Fruit fly (Drosophila melanogaster) whole organism, embryonic: ENCODE measurements around the gene Ctl1.
A peak's percentile ranks its signal among the peaks of the same experiment; 100 is the strongest.

Experiments
- CG10462 ChIP-seq: fragments of 200-800 bp; sonication (Bioruptor generic); optimal IDR thresholded peaks from 2 replicates; lab custom pipeline; 2016; ENCODE audit warnings: missing biosample characterization, missing genetic modification characterization
- CG11504 ChIP-seq: fragments of 200-800 bp; sonication (Bioruptor generic); optimal IDR thresholded peaks from 3 replicates; lab custom pipeline; 2019; ENCODE audit warnings: missing biosample characterization, mild to moderate bottlenecking, missing genetic modification characterization, moderate library complexity
- CG11560 ChIP-seq: fragments of 200-800 bp; sonication (Bioruptor generic); IDR thresholded peaks from 3 replicates; pipeline ENCODE4 v1.3.6; 2022; ENCODE audit warnings: missing biosample characterization, missing genetic modification characterization
- CG13287 ChIP-seq: fragments of 200-800 bp; sonication (Bioruptor generic); IDR thresholded peaks from 2 replicates; pipeline ENCODE4 v1.3.6; 2022; ENCODE audit warnings: missing biosample characterization, missing genetic modification characterization; ENCODE audit not compliant: partially characterized antibody
- CG15479 ChIP-seq: fragments of 200-800 bp; sonication (Bioruptor generic); optimal IDR thresholded peaks from 3 replicates; lab custom pipeline; 2019; ENCODE audit warnings: missing biosample characterization, mild to moderate bottlenecking, missing genetic modification characterization, moderate library complexity
- CG1603 ChIP-seq: fragments of 200-800 bp; sonication (Bioruptor generic); optimal IDR thresholded peaks from 2 replicates; lab custom pipeline; 2019; ENCODE audit warnings: missing biosample characterization, mild to moderate bottlenecking, missing genetic modification characterization, moderate library complexity
- CG16779 ChIP-seq: fragments of 200-800 bp; sonication (Bioruptor generic); IDR thresholded peaks from 2 replicates; pipeline ENCODE4 v1.3.6; 2022; ENCODE audit warnings: missing biosample characterization, missing genetic modification characterization
- CG17568 ChIP-seq: fragments of 200-800 bp; sonication (Bioruptor generic); optimal IDR thresholded peaks from 2 replicates; lab custom pipeline; 2018; ENCODE audit warnings: missing biosample characterization, mild to moderate bottlenecking, missing genetic modification characterization, moderate library complexity
- CG18011 ChIP-seq: fragments of 200-800 bp; sonication (Bioruptor generic); optimal IDR thresholded peaks from 2 replicates; lab custom pipeline; 2017; ENCODE audit warnings: missing biosample characterization, missing genetic modification characterization, mild to moderate bottlenecking, moderate library complexity, missing genotype
- CG18619 ChIP-seq: fragments of 200-800 bp; sonication (Bioruptor generic); optimal IDR thresholded peaks from 3 replicates; lab custom pipeline; 2017; ENCODE audit warnings: missing biosample characterization, mild to moderate bottlenecking, missing genetic modification characterization
- CG2116 ChIP-seq: fragments of 200-800 bp; sonication (Bioruptor generic); optimal IDR thresholded peaks from 3 replicates; lab custom pipeline; 2018; ENCODE audit warnings: missing biosample characterization, mild to moderate bottlenecking, missing genetic modification characterization
- CG2875 ChIP-seq: fragments of 200-800 bp; sonication (Bioruptor generic); optimal IDR thresholded peaks from 2 replicates; lab custom pipeline; 2017; ENCODE audit warnings: missing biosample characterization, mild to moderate bottlenecking, missing genetic modification characterization, missing genetic modification reagents
- CG31224 ChIP-seq: fragments of 200-800 bp; sonication (Bioruptor generic); IDR thresholded peaks from 2 replicates; pipeline ENCODE4 v1.3.6; 2022; ENCODE audit warnings: missing biosample characterization, missing genetic modification characterization
- CG32772 ChIP-seq: fragments of 200-800 bp; sonication (Bioruptor generic); IDR thresholded peaks from 2 replicates; pipeline ENCODE4 v1.3.6; 2022; ENCODE audit warnings: missing biosample characterization, missing genetic modification characterization
- CG33213 ChIP-seq: fragments of 200-800 bp; sonication (Bioruptor generic); optimal IDR thresholded peaks from 3 replicates; lab custom pipeline; 2016; ENCODE audit warnings: missing biosample characterization, missing genetic modification characterization
- CG3407 ChIP-seq: fragments of 200-800 bp; sonication (Bioruptor generic); optimal IDR thresholded peaks from 2 replicates; lab custom pipeline; 2018; ENCODE audit warnings: missing biosample characterization, mild to moderate bottlenecking, missing genetic modification characterization
- CG34376 ChIP-seq: fragments of 200-800 bp; sonication (Bioruptor generic); optimal IDR thresholded peaks from 2 replicates; lab custom pipeline; 2018; ENCODE audit warnings: missing biosample characterization, mild to moderate bottlenecking, missing genetic modification characterization
- CG9609 ChIP-seq: fragments of 200-800 bp; sonication (Bioruptor generic); optimal IDR thresholded peaks from 3 replicates; lab custom pipeline; 2016; ENCODE audit warnings: missing biosample characterization, missing genetic modification characterization
- CG9797 ChIP-seq: fragments of 200-800 bp; sonication (Bioruptor generic); optimal IDR thresholded peaks from 3 replicates; lab custom pipeline; 2018; ENCODE audit warnings: missing biosample characterization, mild to moderate bottlenecking, missing genetic modification characterization
- Chrac-16 ChIP-seq: fragments of 200-800 bp; sonication (Bioruptor generic); optimal IDR thresholded peaks from 3 replicates; lab custom pipeline; 2016; ENCODE audit warnings: missing biosample characterization, missing genetic modification characterization
- CkIIα-i1 ChIP-seq: fragments of 200-800 bp; sonication (Bioruptor generic); IDR thresholded peaks from 2 replicates; pipeline ENCODE4 v1.3.6; 2022; ENCODE audit warnings: missing biosample characterization, missing genetic modification characterization
- Dref ChIP-seq: fragments of 200-800 bp; sonication (Bioruptor generic); IDR thresholded peaks from 2 replicates; pipeline ENCODE4 v1.3.6; 2022; ENCODE audit warnings: missing biosample characterization, missing genetic modification characterization
- Fer3 ChIP-seq: fragments of 200-800 bp; sonication (Bioruptor generic); optimal IDR thresholded peaks from 2 replicates; lab custom pipeline; 2018; ENCODE audit warnings: missing biosample characterization, mild to moderate bottlenecking, missing genetic modification characterization, moderate library complexity
- GATAe ChIP-seq: fragments of 200-800 bp; sonication (Bioruptor generic); conservative IDR thresholded peaks from 2 replicates; pipeline ENCODE4 v1.3.6; 2022; ENCODE audit warnings: missing biosample characterization, missing genetic modification characterization
- Gug ChIP-seq: fragments of 200-800 bp; sonication (Bioruptor generic); IDR thresholded peaks from 4 replicates; pipeline ENCODE4 v1.3.6; 2022; ENCODE audit warnings: missing biosample characterization, missing genetic modification characterization
- HmgZ ChIP-seq: fragments of 200-800 bp; sonication (Bioruptor generic); optimal IDR thresholded peaks from 2 replicates; lab custom pipeline; 2018; ENCODE audit warnings: missing biosample characterization, mild to moderate bottlenecking, missing genetic modification characterization
- Hr51 ChIP-seq, 2 experiments: fragments of 200-800 bp; sonication (Bioruptor generic); optimal IDR thresholded peaks; 2 replicates in 1 of 2; 3 replicates in 1 of 2; lab custom pipeline; 2016 to 2018; ENCODE audit warnings: missing biosample characterization in 2 of 2, missing genetic modification characterization in 2 of 2, mild to moderate bottlenecking in 1 of 2, moderate library complexity in 1 of 2
- MBD-R2 ChIP-seq: fragments of 200-800 bp; sonication (Bioruptor generic); IDR thresholded peaks from 2 replicates; pipeline ENCODE4 v1.3.6; 2022; ENCODE audit warnings: missing biosample characterization, missing genetic modification characterization
- MESR4 ChIP-seq: fragments of 200-800 bp; sonication (Bioruptor generic); optimal IDR thresholded peaks from 2 replicates; lab custom pipeline; 2018; ENCODE audit warnings: missing biosample characterization, mild to moderate bottlenecking, missing genetic modification characterization, moderate library complexity
- Mad ChIP-seq: fragments of 200-800 bp; sonication (Bioruptor generic); optimal IDR thresholded peaks from 2 replicates; lab custom pipeline; 2016; ENCODE audit warnings: missing biosample characterization, missing genetic modification characterization
- Opbp ChIP-seq: fragments of 200-800 bp; sonication (Bioruptor generic); IDR thresholded peaks from 3 replicates; pipeline ENCODE4 v1.3.6; 2022; ENCODE audit warnings: missing biosample characterization, missing genetic modification characterization; ENCODE audit not compliant: partially characterized antibody
- YL-1 ChIP-seq: fragments of 200-800 bp; sonication (Bioruptor generic); optimal IDR thresholded peaks from 3 replicates; lab custom pipeline; 2017; ENCODE audit warnings: missing biosample characterization, mild to moderate bottlenecking, missing genetic modification characterization
- ara ChIP-seq: fragments of 200-800 bp; sonication (Bioruptor generic); IDR thresholded peaks from 2 replicates; pipeline ENCODE4 v1.3.6; 2022; ENCODE audit warnings: missing biosample characterization, missing genetic modification characterization
- bsh ChIP-seq, 2 experiments: fragments of 200-800 bp; sonication (Bioruptor generic); optimal IDR thresholded peaks; 2 replicates each; lab custom pipeline; 2017 to 2018; ENCODE audit warnings: mild to moderate bottlenecking in 2 of 2, missing biosample characterization in 2 of 2, missing genetic modification characterization in 2 of 2, moderate library complexity in 1 of 2
- da ChIP-seq: fragments of 200-800 bp; sonication (Bioruptor generic); optimal IDR thresholded peaks from 2 replicates; lab custom pipeline; 2016; ENCODE audit warnings: missing biosample characterization, missing genetic modification characterization
- dan ChIP-seq: fragments of 200-800 bp; sonication (Bioruptor generic); IDR thresholded peaks from 2 replicates; pipeline ENCODE4 v1.3.6; 2022; ENCODE audit warnings: missing biosample characterization, missing genetic modification characterization
- ems ChIP-seq: fragments of 200-800 bp; sonication (Bioruptor generic); optimal IDR thresholded peaks from 3 replicates; lab custom pipeline; 2016; ENCODE audit warnings: missing biosample characterization, missing genetic modification characterization
- gem ChIP-seq: fragments of 200-800 bp; sonication (Bioruptor generic); optimal IDR thresholded peaks from 2 replicates; lab custom pipeline; 2019; ENCODE audit warnings: missing biosample characterization, mild to moderate bottlenecking, missing genetic modification characterization, moderate library complexity
- gro ChIP-seq: fragments of 200-800 bp; sonication (Bioruptor generic); optimal IDR thresholded peaks from 2 replicates; lab custom pipeline; 2016; ENCODE audit warnings: missing biosample characterization, missing genetic modification characterization
- hb ChIP-seq: fragments of 200-800 bp; sonication (Bioruptor generic); IDR thresholded peaks from 3 replicates; pipeline ENCODE4 v1.3.6; 2022; ENCODE audit warnings: missing biosample characterization, missing genetic modification characterization; ENCODE audit not compliant: partially characterized antibody
- kah ChIP-seq: fragments of 200-800 bp; sonication (Bioruptor generic); optimal IDR thresholded peaks from 2 replicates; lab custom pipeline; 2018; ENCODE audit warnings: missing biosample characterization, mild to moderate bottlenecking, missing genetic modification characterization
- mam ChIP-seq: fragments of 200-800 bp; sonication (Bioruptor generic); optimal IDR thresholded peaks from 3 replicates; lab custom pipeline; 2016; ENCODE audit warnings: missing biosample characterization, missing genetic modification characterization
- nom ChIP-seq: fragments of 200-800 bp; sonication (Bioruptor generic); optimal IDR thresholded peaks from 2 replicates; lab custom pipeline; 2017; ENCODE audit warnings: missing biosample characterization, missing genetic modification characterization, mild to moderate bottlenecking, moderate library complexity, missing genetic modification reagents
- pan ChIP-seq, 4 experiments: fragments of >200 bp in 3 of 4; fragments of 200-800 bp in 1 of 4; sonication (Bioruptor generic) in 1 of 4; optimal IDR thresholded peaks in 3 of 4; IDR thresholded peaks in 1 of 4; 2 replicates each; pipeline versions ENCODE4 v1.3.6 to Lab custom; 2017 to 2022; ENCODE audit warnings: missing biosample characterization in 2 of 4, missing genetic modification characterization in 2 of 4, mixed read lengths in 1 of 4
- ranshi ChIP-seq: fragments of 200-800 bp; sonication (Bioruptor generic); IDR thresholded peaks from 2 replicates; pipeline ENCODE4 v1.3.6; 2022; ENCODE audit warnings: missing biosample characterization, missing genetic modification characterization
- schlank ChIP-seq: fragments of 200-800 bp; sonication (Bioruptor generic); optimal IDR thresholded peaks from 2 replicates; lab custom pipeline; 2018; ENCODE audit warnings: missing biosample characterization, mild to moderate bottlenecking, missing genetic modification characterization
- sima ChIP-seq: fragments of 200-800 bp; sonication (Bioruptor generic); optimal IDR thresholded peaks from 2 replicates; lab custom pipeline; 2016; ENCODE audit warnings: missing biosample characterization, missing genetic modification characterization
- tgo ChIP-seq: fragments of 200-800 bp; sonication (Bioruptor generic); IDR thresholded peaks from 3 replicates; pipeline ENCODE4 v1.3.6; 2022; ENCODE audit warnings: missing biosample characterization, missing genetic modification characterization
- twi ChIP-seq: fragments of 200-800 bp; optimal IDR thresholded peaks from 2 replicates; lab custom pipeline; 2019; ENCODE audit warnings: missing biosample characterization, mild to moderate bottlenecking, missing genetic modification characterization, moderate library complexity
- zfh1 ChIP-seq: fragments of 200-800 bp; sonication (Bioruptor generic); IDR thresholded peaks from 3 replicates; pipeline ENCODE4 v1.3.6; 2022; ENCODE audit warnings: missing biosample characterization, missing genetic modification characterization

The Ctl1 gene

DNA sequence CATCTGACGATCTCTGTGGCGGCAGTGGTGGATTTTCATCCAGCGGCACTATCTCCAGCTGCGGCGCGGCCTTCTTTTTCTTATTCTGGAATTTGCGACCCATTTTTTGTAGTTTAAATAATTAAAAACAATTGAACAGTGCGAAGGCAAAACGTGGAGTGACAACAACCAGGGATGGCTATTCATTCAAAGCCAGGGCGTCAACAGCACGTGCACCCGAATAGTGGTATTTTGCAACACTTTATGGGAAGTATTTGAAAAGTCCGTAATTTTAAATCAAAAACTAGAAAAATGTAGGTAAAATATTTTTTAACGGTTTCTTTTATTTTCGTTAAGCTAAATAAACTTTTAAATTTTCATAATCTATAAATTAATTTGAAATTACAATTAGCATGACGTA lies 4.9 kb downstream of the Ctl1 start, which contains the start of gene CG11583 (continued):
- TF ChIP-seq da (GFP tag; lab: Kevin White, UChicago) (no peak), dan (GFP tag; lab: Robert Waterston, UW) (no peak), CG9797 (peak; percentile 36), twi (tag; lab: Kevin White, UChicago) (peak; percentile 30), YL-1 (peak; percentile 88), Hr51 (GFP tag; optimal IDR thresholded peaks at IDR 0.05; lab: Kevin White, UChicago) (peak in 1 of 2 experiments; percentile 32), CG15479 (GFP tag; lab: Kevin White, UChicago) (no peak), ranshi (GFP tag; lab: Robert Waterston, UW) (no peak), CG18011 (GFP tag; lab: Kevin White, UChicago) (no peak), pan (optimal IDR thresholded peaks at IDR 0.05; lab: Kevin White, UChicago) (no peak), pan (GFP tag; optimal IDR thresholded peaks at IDR 0.05 in 1 of 2, IDR thresholded peaks at IDR 0.05 in 1 of 2) (peak in 1 of 2 experiments; percentile 17), CG1603 (tag; lab: Kevin White, UChicago) (peak; percentile 64), CG10462 (GFP tag; lab: Kevin White, UChicago) (no peak), CG11560 (tag; lab: Robert Waterston, UW) (no peak), Fer3 (tag; lab: Kevin White, UChicago) (no peak), CG17568 (GFP tag; lab: Kevin White, UChicago) (no peak), bsh (GFP tag; optimal IDR thresholded peaks at IDR 0.05; lab: Kevin White, UChicago) (no peak), CG18619 (GFP tag; lab: Kevin White, UChicago) (no peak), Opbp (0 out of 3 replicates have a peak, but pooled peaks have one; percentile 14), Gug (GFP tag; lab: Robert Waterston, UW) (0 out of 4 replicates have a peak, but pooled peaks have one; percentile 30), sima (GFP tag; lab: Kevin White, UChicago) (no peak), Mad (peak; percentile 24), CG2875 (GFP tag; lab: Kevin White, UChicago) (no peak), CG3407 (GFP tag; lab: Kevin White, UChicago) (no peak), tgo (no peak), CG33213 (GFP tag; lab: Kevin White, UChicago) (peak; percentile 39), CG11504 (tag; lab: Kevin White, UChicago) (no peak), gem (no peak), ara (GFP tag; lab: Robert Waterston, UW) (no peak), ems (GFP tag; lab: Kevin White, UChicago) (peak; percentile 50), mam (peak; percentile 69), CG31224 (GFP tag; lab: Robert Waterston, UW) (no peak), GATAe (GFP tag; lab: Robert Waterston, UW) (no peak), CG34376 (GFP tag; lab: Kevin White, UChicago) (no peak), Dref (peak; percentile 38; the same call in 1 of the 2 replicates), CkIIα-i1 (GFP tag; lab: Robert Waterston, UW) (no peak), nom (GFP tag; lab: Kevin White, UChicago) (peak; percentile 14), zfh1 (GFP tag; lab: Robert Waterston, UW) (no peak), gro (peak; percentile 73), CG9609 (peak; percentile 38), Chrac-16 (GFP tag; lab: Kevin White, UChicago) (peak; percentile 28), schlank (tag; lab: Kevin White, UChicago) (no peak), hb (GFP tag; lab: Robert Waterston, UW) (no peak), MBD-R2 (GFP tag; lab: Robert Waterston, UW) (peak; percentile 89), CG16779 (GFP tag; lab: Robert Waterston, UW) (0 out of 2 replicates have a peak, but pooled peaks have one; percentile 2), kah (GFP tag; lab: Kevin White, UChicago) (no peak), CG2116 (GFP tag; lab: Kevin White, UChicago) (peak; percentile 23), HmgZ (peak; percentile 52), MESR4 (GFP tag; lab: Kevin White, UChicago) (peak; percentile 83), CG32772 (no peak), CG13287 (GFP tag; lab: Robert Waterston, UW) (peak; percentile 38; the same call in 1 of the 2 replicates)
